Worm (Caenorhabditis elegans) whole organism, L4 larva: ENCODE data around the gene mig-15.

ENCODE experiments used
- D1046.2 ChIP-seq: fragments of 200-800 bp; sonication (Bioruptor generic); IDR thresholded peaks from 2 replicates; pipeline ENCODE4 v1.3.6; 2022; ENCODE audit warnings: missing genetic modification characterization, missing compliant biosample characterization
- F44E2.7 ChIP-seq: fragments of 200-800 bp; sonication (Bioruptor generic); IDR thresholded peaks from 2 replicates; pipeline ENCODE4 v2.1.2; 2022; ENCODE audit warnings: missing genetic modification characterization, missing compliant biosample characterization
- R02D3.7 ChIP-seq: fragments of 150-350 bp; sonication (generic microtip); optimal IDR thresholded peaks from 3 replicates; lab custom pipeline; 2014; ENCODE audit warnings: missing biosample characterization, missing genetic modification characterization
- T20F7.1 ChIP-seq: fragments of 200-800 bp; sonication (Bioruptor generic); optimal IDR thresholded peaks from 2 replicates; lab custom pipeline; 2018; ENCODE audit warnings: mild to moderate bottlenecking, missing genetic modification characterization, missing compliant biosample characterization
- Y5F2A.4 ChIP-seq: fragments of 200-800 bp; sonication (Bioruptor generic); optimal IDR thresholded peaks from 2 replicates; lab custom pipeline; 2018; ENCODE audit warnings: mild to moderate bottlenecking, missing genetic modification characterization, missing compliant biosample characterization
- Y75B8A.6 ChIP-seq: fragments of 200-800 bp; sonication (Bioruptor generic); IDR thresholded peaks from 2 replicates; pipeline ENCODE4 v1.3.6; 2022; ENCODE audit warnings: missing genetic modification reagents, missing genetic modification characterization, missing compliant biosample characterization
- ZK337.2 ChIP-seq: fragments of 200-800 bp; sonication (Bioruptor generic); IDR thresholded peaks from 2 replicates; pipeline ENCODE4 v1.3.6; 2022; ENCODE audit warnings: missing genetic modification reagents, missing genetic modification characterization, missing compliant biosample characterization
- aly-2 ChIP-seq: sonication (generic microtip); optimal IDR thresholded peaks from 2 replicates; lab custom pipeline; 2018; ENCODE audit warnings: missing biosample characterization, missing genetic modification characterization
- ceh-32 ChIP-seq: sonication (generic microtip); optimal IDR thresholded peaks from 2 replicates; lab custom pipeline; 2016; ENCODE audit warnings: mild to moderate bottlenecking, missing genetic modification characterization, missing compliant biosample characterization; ENCODE audit not compliant: poor library complexity
- ceh-44 ChIP-seq: fragments of 200-800 bp; sonication (Bioruptor generic); IDR thresholded peaks from 2 replicates; pipeline ENCODE4 v1.3.6; 2022; ENCODE audit warnings: missing genetic modification reagents, missing genetic modification characterization, missing compliant biosample characterization
- ceh-62 ChIP-seq: sonication (generic microtip); optimal IDR thresholded peaks from 2 replicates; lab custom pipeline; 2017; ENCODE audit warnings: missing biosample characterization, missing genetic modification characterization
- cey-2 ChIP-seq: sonication (generic microtip); optimal IDR thresholded peaks from 3 replicates; lab custom pipeline; 2017; ENCODE audit warnings: missing genetic modification characterization, mild to moderate bottlenecking, missing compliant biosample characterization, antibody characterized with exemption, borderline replicate concordance; ENCODE audit not compliant: insufficient read depth
- daf-12 ChIP-seq: fragments of 150-350 bp; optimal IDR thresholded peaks from 2 replicates; lab custom pipeline; 2014; ENCODE audit warnings: missing biosample characterization, missing genetic modification reagents, missing genetic modification characterization
- daf-16 ChIP-seq, 3 experiments: sonication (generic microtip); optimal IDR thresholded peaks; 2 replicates each; lab custom pipeline; 2016 to 2017; ENCODE audit warnings: missing genetic modification characterization in 3 of 3, missing genetic modification reagents in 3 of 3, mild to moderate bottlenecking in 2 of 3, missing compliant biosample characterization in 2 of 3, missing biosample characterization in 1 of 3, moderate library complexity in 1 of 3
- daf-19 ChIP-seq: fragments of 200-800 bp; sonication (Bioruptor generic); conservative IDR thresholded peaks from 2 replicates; pipeline ENCODE4 v1.3.6; 2022; ENCODE audit warnings: missing genetic modification characterization, missing compliant biosample characterization
- daf-8 ChIP-seq: fragments of 200-800 bp; sonication (Bioruptor generic); IDR thresholded peaks from 2 replicates; pipeline ENCODE4 v1.3.6; 2022; ENCODE audit warnings: missing genetic modification characterization, missing compliant biosample characterization
- dmd-8 ChIP-seq: fragments of 200-800 bp; sonication (Bioruptor generic); IDR thresholded peaks from 2 replicates; pipeline ENCODE4 v1.3.6; 2022; ENCODE audit warnings: missing genetic modification characterization, missing compliant biosample characterization
- dmd-9 ChIP-seq: fragments of 200-800 bp; sonication (Bioruptor generic); IDR thresholded peaks from 2 replicates; pipeline ENCODE4 v1.3.6; 2022; ENCODE audit warnings: missing genetic modification reagents, missing genetic modification characterization, missing compliant biosample characterization
- dpl-1 ChIP-seq: fragments of 150-350 bp; optimal IDR thresholded peaks from 2 replicates; lab custom pipeline; 2014; ENCODE audit warnings: missing biosample characterization, missing genetic modification reagents, missing genetic modification characterization
- duxl-1 ChIP-seq: sonication (generic microtip); optimal IDR thresholded peaks from 2 replicates; lab custom pipeline; 2016; ENCODE audit warnings: mild to moderate bottlenecking, missing genetic modification characterization, moderate library complexity, missing compliant biosample characterization; ENCODE audit not compliant: poor library complexity
- dve-1 ChIP-seq: sonication (generic microtip); optimal IDR thresholded peaks from 2 replicates; lab custom pipeline; 2017; ENCODE audit warnings: antibody characterized with exemption, mild to moderate bottlenecking, missing genetic modification characterization, missing compliant biosample characterization; ENCODE audit not compliant: insufficient read depth
- fos-1 ChIP-seq: fragments of 150-350 bp; optimal IDR thresholded peaks from 2 replicates; lab custom pipeline; 2014; ENCODE audit warnings: missing biosample characterization, missing genetic modification characterization
- hif-1 ChIP-seq, 2 experiments: sonication (generic microtip); optimal IDR thresholded peaks; 2 replicates each; lab custom pipeline; 2016 to 2017; ENCODE audit warnings: missing compliant biosample characterization in 2 of 2, missing genetic modification characterization in 2 of 2, missing genetic modification reagents in 2 of 2, missing genotype in 2 of 2, mild to moderate bottlenecking in 1 of 2
- hlh-11 ChIP-seq: fragments of 200-800 bp; sonication (Bioruptor generic); optimal IDR thresholded peaks from 2 replicates; lab custom pipeline; 2018; ENCODE audit warnings: mild to moderate bottlenecking, missing genetic modification characterization, missing compliant biosample characterization
- hlh-30 ChIP-seq: sonication (generic microtip); optimal IDR thresholded peaks from 2 replicates; lab custom pipeline; 2017; ENCODE audit warnings: antibody characterized with exemption, mild to moderate bottlenecking, missing genetic modification characterization, missing compliant biosample characterization; ENCODE audit not compliant: insufficient read depth
- jun-1 ChIP-seq: fragments of 150-350 bp; optimal IDR thresholded peaks from 2 replicates; lab custom pipeline; 2014; ENCODE audit warnings: missing biosample characterization, missing genetic modification reagents, missing genetic modification characterization
- lim-7 ChIP-seq: fragments of 200-800 bp; sonication (Bioruptor generic); IDR thresholded peaks from 2 replicates; pipeline ENCODE4 v1.3.6; 2022; ENCODE audit warnings: missing genetic modification characterization, missing compliant biosample characterization
- lin-38 ChIP-seq: fragments of 200-800 bp; sonication (Bioruptor generic); IDR thresholded peaks from 2 replicates; pipeline ENCODE4 v1.3.6; 2022; ENCODE audit warnings: missing genetic modification reagents, missing genetic modification characterization, missing compliant biosample characterization
- madf-5 ChIP-seq, 2 experiments: fragments of 200-800 bp; sonication (Bioruptor generic); IDR thresholded peaks; 2 replicates each; pipeline ENCODE4 v1.3.6; 2022; ENCODE audit warnings: missing compliant biosample characterization in 2 of 2, missing genetic modification characterization in 2 of 2
- mdl-1 ChIP-seq, 2 experiments: fragments of 150-350 bp in 1 of 2; sonication (generic microtip) in 1 of 2; optimal IDR thresholded peaks; 2 replicates each; lab custom pipeline; 2014 to 2017; ENCODE audit warnings: missing biosample characterization in 2 of 2, missing genetic modification characterization in 2 of 2
- mxl-3 ChIP-seq: fragments of 200-800 bp; sonication (Bioruptor generic); optimal IDR thresholded peaks from 2 replicates; lab custom pipeline; 2018; ENCODE audit warnings: mild to moderate bottlenecking, missing genetic modification characterization, missing compliant biosample characterization
- nhr-237 ChIP-seq: sonication (generic microtip); optimal IDR thresholded peaks from 2 replicates; lab custom pipeline; 2017; ENCODE audit warnings: missing biosample characterization, missing genetic modification characterization
- nhr-28 ChIP-seq: fragments of 150-350 bp; optimal IDR thresholded peaks from 2 replicates; lab custom pipeline; 2014; ENCODE audit warnings: missing biosample characterization, missing genetic modification characterization
- nhr-41 ChIP-seq: fragments of 200-800 bp; sonication (Bioruptor generic); IDR thresholded peaks from 2 replicates; pipeline ENCODE4 v1.3.6; 2022; ENCODE audit warnings: missing genetic modification reagents, missing genetic modification characterization, missing compliant biosample characterization
- nhr-42 ChIP-seq: fragments of 200-800 bp; sonication (Bioruptor generic); IDR thresholded peaks from 2 replicates; pipeline ENCODE4 v1.3.6; 2022; ENCODE audit warnings: missing genetic modification characterization, missing compliant biosample characterization
- nhr-48 ChIP-seq: sonication (generic microtip); optimal IDR thresholded peaks from 2 replicates; lab custom pipeline; 2016; ENCODE audit warnings: mild to moderate bottlenecking, missing genetic modification characterization, missing compliant biosample characterization
- nhr-6 ChIP-seq: fragments of 150-350 bp; optimal IDR thresholded peaks from 2 replicates; lab custom pipeline; 2014; ENCODE audit warnings: missing biosample characterization, missing genetic modification characterization
- pha-4 ChIP-seq, 2 experiments: fragments of 150-350 bp in 1 of 2; fragments of 200-800 bp in 1 of 2; sonication (Bioruptor generic) in 1 of 2; IDR thresholded peaks in 1 of 2; optimal IDR thresholded peaks in 1 of 2; 2 replicates each; pipeline versions ENCODE4 v1.3.6 to Lab custom; 2014 to 2022; ENCODE audit warnings: missing genetic modification characterization in 2 of 2, missing genetic modification reagents in 2 of 2, missing biosample characterization in 1 of 2, missing compliant biosample characterization in 1 of 2
- php-3 ChIP-seq: fragments of 200-800 bp; sonication (Bioruptor generic); IDR thresholded peaks from 2 replicates; pipeline ENCODE4 v1.3.6; 2022; ENCODE audit warnings: missing genetic modification reagents, missing genetic modification characterization, missing compliant biosample characterization
- rbr-2 ChIP-seq: sonication (generic microtip); optimal IDR thresholded peaks from 2 replicates; lab custom pipeline; 2016; ENCODE audit warnings: missing genotype, missing genetic modification characterization, missing compliant biosample characterization
- set-16 ChIP-seq: fragments of 200-800 bp; sonication (Bioruptor generic); IDR thresholded peaks from 2 replicates; pipeline ENCODE4 v1.3.6; 2022; ENCODE audit warnings: missing genetic modification reagents, missing genetic modification characterization, missing compliant biosample characterization
- snpc-1.2 ChIP-seq: fragments of 200-800 bp; sonication (Bioruptor generic); IDR thresholded peaks from 2 replicates; pipeline ENCODE4 v1.3.6; 2022; ENCODE audit warnings: missing genetic modification reagents, missing genetic modification characterization, missing compliant biosample characterization
- spr-1 ChIP-seq: sonication (generic microtip); optimal IDR thresholded peaks from 2 replicates; lab custom pipeline; 2016; ENCODE audit warnings: mild to moderate bottlenecking, missing genetic modification characterization, missing compliant biosample characterization
- spr-3 ChIP-seq: fragments of 200-800 bp; sonication (Bioruptor generic); optimal IDR thresholded peaks from 2 replicates; lab custom pipeline; 2018; ENCODE audit warnings: mild to moderate bottlenecking, missing genetic modification characterization, missing compliant biosample characterization
- tag-97 ChIP-seq: fragments of 200-800 bp; sonication (Bioruptor generic); IDR thresholded peaks from 2 replicates; pipeline ENCODE4 v1.3.6; 2022; ENCODE audit warnings: missing genetic modification characterization, missing compliant biosample characterization
- zfp-2 ChIP-seq: sonication (generic microtip); optimal IDR thresholded peaks from 2 replicates; lab custom pipeline; 2016; ENCODE audit warnings: mild to moderate bottlenecking, missing genetic modification characterization, missing compliant biosample characterization
- zip-11 ChIP-seq: fragments of 200-800 bp; sonication (Bioruptor generic); IDR thresholded peaks from 2 replicates; pipeline ENCODE4 v1.3.6; 2022; ENCODE audit warnings: missing genetic modification characterization, missing compliant biosample characterization
- ztf-11 ChIP-seq: fragments of 150-350 bp; optimal IDR thresholded peaks from 2 replicates; lab custom pipeline; 2014; ENCODE audit warnings: missing biosample characterization, missing genetic modification characterization

The mig-15 gene

ce11 chrX:10477172-10477985 lies 48.9 kb upstream of the mig-15 start (continued):
- TF ChIP-seq lim-7 (GFP tag; lab: Robert Waterston, UW): no peak
- no peak for TF ChIP-seq nhr-41 (GFP tag; lab: Robert Waterston, UW)
- TF ChIP-seq madf-5 (GFP tag; IDR thresholded peaks at IDR 0.05; lab: Robert Waterston, UW): no peak
- no peak for TF ChIP-seq ztf-11
- no peak for TF ChIP-seq ceh-32 (tag; lab: Kevin White, UChicago)
- TF ChIP-seq mdl-1 (tag; optimal IDR thresholded peaks at IDR 0.05; lab: Kevin White, UChicago): no peak
- TF ChIP-seq F44E2.7 (GFP tag; lab: Robert Waterston, UW): no peak
- TF ChIP-seq lin-38 (GFP tag; lab: Robert Waterston, UW): no peak
- no peak for TF ChIP-seq daf-8 (GFP tag; lab: Robert Waterston, UW)
- TF ChIP-seq ZK337.2 (GFP tag; lab: Robert Waterston, UW): no peak
- TF ChIP-seq hlh-11 (tag; lab: Kevin White, UChicago): peak; percentile 79
- TF ChIP-seq php-3: peak; percentile 61
- TF ChIP-seq daf-12 (tag; lab: Kevin White, UChicago): no peak
- TF ChIP-seq daf-16 (GFP tag; optimal IDR thresholded peaks at IDR 0.05; lab: Kevin White, UChicago): peak in 1 of 2 experiments; percentile 85
- TF ChIP-seq daf-16 (tag; optimal IDR thresholded peaks at IDR 0.05; lab: Kevin White, UChicago): peak; percentile 98
- no peak for TF ChIP-seq Y75B8A.6 (GFP tag; lab: Robert Waterston, UW)
- no peak for TF ChIP-seq ceh-44
- no peak for TF ChIP-seq tag-97 (GFP tag; lab: Robert Waterston, UW)
- TF ChIP-seq nhr-237 (tag; lab: Kevin White, UChicago): no peak
- TF ChIP-seq ceh-62 (tag; lab: Kevin White, UChicago): no peak
- TF ChIP-seq hlh-30 (tag; lab: Kevin White, UChicago): no peak
- no peak for TF ChIP-seq jun-1 (tag; lab: Kevin White, UChicago)
- peak; percentile 83 for TF ChIP-seq dve-1 (tag; lab: Kevin White, UChicago)
- TF ChIP-seq zip-11 (GFP tag; lab: Robert Waterston, UW): no peak
- no peak for TF ChIP-seq daf-19 (GFP tag; lab: Robert Waterston, UW)
- no peak for TF ChIP-seq zfp-2 (tag; lab: Kevin White, UChicago)
- TF ChIP-seq dmd-8: no peak
- no peak for TF ChIP-seq hif-1 (tag; optimal IDR thresholded peaks at IDR 0.05; lab: Kevin White, UChicago)
- TF ChIP-seq T20F7.1 (GFP tag; lab: Kevin White, UChicago): no peak
- no peak for TF ChIP-seq cey-2 (tag; lab: Kevin White, UChicago)
- no peak for TF ChIP-seq fos-1 (tag; lab: Kevin White, UChicago)
- TF ChIP-seq Y5F2A.4: no peak
- no peak for TF ChIP-seq nhr-42 (GFP tag; lab: Robert Waterston, UW)
- TF ChIP-seq dpl-1 (GFP tag; lab: Kevin White, UChicago): no peak
- no peak for TF ChIP-seq nhr-6 (tag; lab: Kevin White, UChicago)
- no peak for TF ChIP-seq mxl-3 (GFP tag; lab: Kevin White, UChicago)
- no peak for TF ChIP-seq set-16 (GFP tag; lab: Robert Waterston, UW)
- no peak for TF ChIP-seq dmd-9 (GFP tag; lab: Robert Waterston, UW)
- no peak for TF ChIP-seq pha-4 (GFP tag; IDR thresholded peaks at IDR 0.05; lab: Robert Waterston, UW)
- TF ChIP-seq pha-4 (tag; optimal IDR thresholded peaks at IDR 0.05; lab: Kevin White, UChicago): no peak
- no peak for TF ChIP-seq R02D3.7 (tag; lab: Kevin White, UChicago)
- TF ChIP-seq snpc-1.2: no peak
- peak; percentile 33 for TF ChIP-seq nhr-48 (tag; lab: Kevin White, UChicago)
- TF ChIP-seq duxl-1 (tag; lab: Kevin White, UChicago): no peak
- TF ChIP-seq aly-2 (tag; lab: Kevin White, UChicago): no peak
- TF ChIP-seq spr-1: no peak
- no peak for TF ChIP-seq rbr-2 (tag; lab: Kevin White, UChicago)
- no peak for TF ChIP-seq D1046.2 (GFP tag; lab: Robert Waterston, UW)
- TF ChIP-seq spr-3 (GFP tag; lab: Kevin White, UChicago): no peak
- TF ChIP-seq nhr-28 (tag; lab: Kevin White, UChicago): peak; percentile 84
